Worm (Caenorhabditis elegans) whole organism, L4 larva: Measurements from ENCODE around the gene hpo-15.

ENCODE experiments used
- ceh-62 ChIP-seq: sonication (generic microtip); optimal IDR thresholded peaks from 2 replicates; lab custom pipeline; 2017; ENCODE audit warnings: missing biosample characterization, missing genetic modification characterization
- ceh-82 ChIP-seq: sonication (generic microtip); optimal IDR thresholded peaks from 2 replicates; lab custom pipeline; 2017; ENCODE audit warnings: missing biosample characterization, missing genetic modification characterization
- lin-13 ChIP-seq: fragments of 150-350 bp; optimal IDR thresholded peaks from 2 replicates; lab custom pipeline; 2014; ENCODE audit warnings: missing biosample characterization, missing genetic modification reagents, missing genetic modification characterization
- mdl-1 ChIP-seq, 2 experiments: fragments of 150-350 bp in 1 of 2; sonication (generic microtip) in 1 of 2; optimal IDR thresholded peaks; 2 replicates each; lab custom pipeline; 2014 to 2017; ENCODE audit warnings: missing biosample characterization in 2 of 2, missing genetic modification characterization in 2 of 2
- mes-2 ChIP-seq: sonication (generic microtip); optimal IDR thresholded peaks from 2 replicates; lab custom pipeline; 2016; ENCODE audit warnings: missing genotype, mild to moderate bottlenecking, missing genetic modification characterization, missing compliant biosample characterization; ENCODE audit not compliant: poor library complexity, severe bottlenecking
- snpc-4 ChIP-seq: fragments of 150-350 bp; optimal IDR thresholded peaks from 2 replicates; lab custom pipeline; 2014; ENCODE audit warnings: missing biosample characterization, missing genetic modification characterization
- unc-62 ChIP-seq, 3 experiments: fragments of 150-350 bp in 1 of 3; sonication (generic microtip); optimal IDR thresholded peaks in 2 of 3; peaks in 1 of 3; 1 replicate in 1 of 3; 2 replicates in 2 of 3; lab custom pipeline; 2014 to 2017; ENCODE audit warnings: missing biosample characterization in 3 of 3, missing genetic modification characterization in 3 of 3, missing genetic modification reagents in 3 of 3, missing genotype in 1 of 3

DNA sequence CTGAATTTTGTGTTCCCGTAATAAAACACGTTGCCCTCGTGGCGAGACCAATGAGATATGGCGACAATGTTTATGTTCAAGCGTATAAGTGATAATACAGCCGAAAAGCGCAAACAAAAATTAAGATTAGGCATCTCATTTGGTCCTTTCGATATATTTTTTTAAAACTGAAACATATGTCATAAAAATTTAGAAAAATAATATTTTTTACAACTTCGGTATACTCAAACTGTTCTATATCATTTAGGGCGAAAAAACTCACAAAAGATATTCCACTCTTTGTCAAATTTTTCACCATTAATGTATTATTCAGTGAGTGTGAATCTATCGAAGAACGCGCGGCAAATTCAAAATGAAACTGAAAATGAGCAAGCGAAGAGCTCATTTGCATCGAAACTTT, 24.9 kb upstream of the hpo-15 start, which contains the start of gene cft-1:
- TF ChIP-seq mes-2 (tag; lab: Kevin White, UChicago), result no peak
- TF ChIP-seq lin-13 (GFP tag; lab: Kevin White, UChicago), result no peak
- no peak for TF ChIP-seq snpc-4
- TF ChIP-seq ceh-62, result no peak
- no peak for TF ChIP-seq unc-62 (GFP tag; optimal IDR thresholded peaks at IDR 0.05 in 1 of 2; lab: Kevin White, UChicago)
- TF ChIP-seq unc-62 (tag; optimal IDR thresholded peaks at IDR 0.05; lab: Kevin White, UChicago), result no peak
- no peak for TF ChIP-seq ceh-82 (tag; lab: Kevin White, UChicago)
- no peak for TF ChIP-seq mdl-1 (tag; optimal IDR thresholded peaks at IDR 0.05; lab: Kevin White, UChicago)
